Fruit fly (Drosophila melanogaster) whole organism: ENCODE measurements around the gene Oatp33Eb.

Source experiments
- EcR ChIP-seq, 2 experiments: fragments of >200 bp; optimal IDR thresholded peaks; 2 replicates each; lab custom pipeline; 2017; ENCODE audit warnings: missing biosample characterization in 2 of 2, missing genetic modification characterization in 2 of 2, missing genetic modification reagents in 2 of 2
- pan ChIP-seq: fragments of >200 bp; optimal IDR thresholded peaks from 2 replicates; lab custom pipeline; 2017
- psq ChIP-seq: fragments of >200 bp; optimal IDR thresholded peaks from 2 replicates; lab custom pipeline; 2017
- usp ChIP-seq: fragments of >200 bp; optimal IDR thresholded peaks from 2 replicates; lab custom pipeline; 2017; ENCODE audit warnings: missing biosample characterization, missing genetic modification characterization, mixed read lengths

DNA sequence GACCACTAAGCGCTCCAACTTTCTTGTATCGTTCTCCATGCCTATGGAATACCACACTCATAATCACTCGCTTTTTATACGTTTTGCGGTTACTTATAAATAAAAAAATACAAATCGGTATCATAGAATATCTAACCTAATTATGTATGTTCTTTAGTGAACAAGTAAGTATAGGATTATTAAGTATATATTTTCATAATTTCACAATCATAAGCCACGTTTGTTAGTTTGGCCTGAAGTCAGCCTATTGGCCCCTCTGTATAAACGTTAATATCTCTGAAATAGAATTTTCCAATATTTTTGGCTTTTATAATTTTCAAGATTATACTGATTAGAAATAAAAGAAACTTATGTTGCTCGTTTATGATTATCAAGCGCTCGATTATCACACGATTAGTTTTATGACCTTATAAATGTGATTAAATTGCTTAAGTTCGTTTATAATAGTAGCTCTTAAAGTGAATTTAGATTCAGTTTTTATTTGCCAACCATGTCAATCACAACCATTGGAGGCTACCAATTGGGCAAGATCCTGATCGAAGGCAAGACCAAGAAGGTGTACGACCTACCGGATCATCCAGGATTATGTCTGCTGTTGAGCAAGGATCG is 5.0 kb downstream of the Oatp33Eb start, which contains the start of gene CG5418:
- TF ChIP-seq EcR (GFP tag; optimal IDR thresholded peaks at IDR 0.05; lab: Kevin White, UChicago) (no peak), pan (lab: Kevin White, UChicago) (no peak), psq (lab: Kevin White, UChicago) (no peak), usp (GFP tag; lab: Kevin White, UChicago) (no peak)
